Worm (Caenorhabditis elegans) whole organism, late embryonic: Measurements from ENCODE around the gene srx-23.

Experiments used
- C08G9.2 ChIP-seq: sonication (generic microtip); optimal IDR thresholded peaks from 2 replicates; lab custom pipeline; 2016; ENCODE audit warnings: mild to moderate bottlenecking, missing genetic modification characterization, moderate library complexity, missing compliant biosample characterization
- C38D4.7 ChIP-seq: fragments of 200-800 bp; sonication (Bioruptor generic); optimal IDR thresholded peaks from 2 replicates; lab custom pipeline; 2018; ENCODE audit warnings: mild to moderate bottlenecking, missing genetic modification characterization, moderate library complexity, missing compliant biosample characterization
- F13H6.1 ChIP-seq: sonication (generic microtip); optimal IDR thresholded peaks from 2 replicates; lab custom pipeline; 2016; ENCODE audit warnings: missing genetic modification characterization, missing compliant biosample characterization
- T23F11.4 ChIP-seq: fragments of 200-800 bp; sonication (Bioruptor generic); optimal IDR thresholded peaks from 2 replicates; lab custom pipeline; 2018; ENCODE audit warnings: mild to moderate bottlenecking, missing genetic modification characterization, missing compliant biosample characterization
- ahr-1 ChIP-seq: sonication (generic microtip); optimal IDR thresholded peaks from 2 replicates; lab custom pipeline; 2016; ENCODE audit warnings: missing genetic modification characterization, missing compliant biosample characterization
- ama-1 ChIP-seq: fragments of 150-350 bp; optimal IDR thresholded peaks from 2 replicates; lab custom pipeline; 2014
- ceh-18 ChIP-seq: sonication (generic microtip); optimal IDR thresholded peaks from 2 replicates; lab custom pipeline; 2016; ENCODE audit warnings: missing genetic modification characterization, missing compliant biosample characterization
- ceh-19 ChIP-seq: fragments of 200-800 bp; sonication (Bioruptor generic); optimal IDR thresholded peaks from 2 replicates; lab custom pipeline; 2018; ENCODE audit warnings: mild to moderate bottlenecking, missing genetic modification characterization, missing compliant biosample characterization
- ceh-24 ChIP-seq: sonication (generic microtip); optimal IDR thresholded peaks from 2 replicates; lab custom pipeline; 2016; ENCODE audit warnings: mild to moderate bottlenecking, missing genetic modification characterization, missing compliant biosample characterization
- ceh-30 ChIP-seq: fragments of 150-350 bp; optimal IDR thresholded peaks from 2 replicates; lab custom pipeline; 2014; ENCODE audit warnings: missing biosample characterization, missing genetic modification characterization
- ceh-31 ChIP-seq: sonication (generic microtip); optimal IDR thresholded peaks from 2 replicates; lab custom pipeline; 2016; ENCODE audit warnings: missing genetic modification characterization, missing compliant biosample characterization
- ceh-9 ChIP-seq: sonication (generic microtip); optimal IDR thresholded peaks from 2 replicates; lab custom pipeline; 2016; ENCODE audit warnings: mild to moderate bottlenecking, missing genetic modification characterization, inconsistent platforms, missing compliant biosample characterization
- che-1 ChIP-seq: sonication (generic microtip); optimal IDR thresholded peaks from 2 replicates; lab custom pipeline; 2016; ENCODE audit warnings: mild to moderate bottlenecking, missing genetic modification characterization, missing compliant biosample characterization
- dmd-4 ChIP-seq: sonication (generic microtip); optimal IDR thresholded peaks from 2 replicates; lab custom pipeline; 2016; ENCODE audit warnings: borderline replicate concordance, missing genetic modification characterization, missing compliant biosample characterization
- elt-2 ChIP-seq: sonication (generic microtip); optimal IDR thresholded peaks from 2 replicates; lab custom pipeline; 2016; ENCODE audit warnings: missing genetic modification reagents, missing genetic modification characterization, missing compliant biosample characterization
- eyg-1 ChIP-seq: sonication (generic microtip); optimal IDR thresholded peaks from 2 replicates; lab custom pipeline; 2016; ENCODE audit warnings: missing genotype, missing genetic modification characterization, missing compliant biosample characterization
- fkh-10 ChIP-seq: fragments of 150-350 bp; optimal IDR thresholded peaks from 2 replicates; lab custom pipeline; 2014; ENCODE audit warnings: missing biosample characterization, missing genetic modification reagents, missing genetic modification characterization
- gmeb-2 ChIP-seq: sonication (generic microtip); optimal IDR thresholded peaks from 2 replicates; lab custom pipeline; 2016; ENCODE audit warnings: missing genetic modification characterization, inconsistent platforms, missing compliant biosample characterization
- hlh-13 ChIP-seq: fragments of 200-800 bp; sonication (Bioruptor generic); optimal IDR thresholded peaks from 2 replicates; lab custom pipeline; 2018; ENCODE audit warnings: mild to moderate bottlenecking, missing genetic modification characterization, missing compliant biosample characterization
- hlh-8 ChIP-seq: sonication (generic microtip); optimal IDR thresholded peaks from 2 replicates; lab custom pipeline; 2016; ENCODE audit warnings: missing genotype, missing genetic modification characterization, missing compliant biosample characterization
- lin-11 ChIP-seq: fragments of 200-800 bp; sonication (Bioruptor generic); optimal IDR thresholded peaks from 2 replicates; lab custom pipeline; 2018; ENCODE audit warnings: mild to moderate bottlenecking, missing genetic modification characterization, missing compliant biosample characterization
- madf-2 ChIP-seq: sonication (generic microtip); optimal IDR thresholded peaks from 2 replicates; lab custom pipeline; 2017; ENCODE audit warnings: missing genetic modification characterization, missing compliant biosample characterization
- nhr-232 ChIP-seq: sonication (generic microtip); optimal IDR thresholded peaks from 2 replicates; lab custom pipeline; 2016; ENCODE audit warnings: missing genetic modification characterization, missing compliant biosample characterization
- npax-4 ChIP-seq: sonication (generic microtip); optimal IDR thresholded peaks from 2 replicates; lab custom pipeline; 2016; ENCODE audit warnings: missing genetic modification characterization, missing compliant biosample characterization
- odd-2 ChIP-seq: sonication (generic microtip); optimal IDR thresholded peaks from 2 replicates; lab custom pipeline; 2017; ENCODE audit warnings: antibody characterized with exemption, mild to moderate bottlenecking, missing genetic modification characterization, missing compliant biosample characterization
- pag-3 ChIP-seq: sonication (generic microtip); optimal IDR thresholded peaks from 2 replicates; lab custom pipeline; 2016; ENCODE audit warnings: missing compliant biosample characterization, missing genetic modification characterization, borderline replicate concordance
- pha-2 ChIP-seq: sonication (generic microtip); optimal IDR thresholded peaks from 2 replicates; lab custom pipeline; 2017; ENCODE audit warnings: mild to moderate bottlenecking, missing genetic modification characterization, missing compliant biosample characterization
- pros-1 ChIP-seq: fragments of 150-350 bp; optimal IDR thresholded peaks from 2 replicates; lab custom pipeline; 2014; ENCODE audit warnings: missing biosample characterization, missing genetic modification reagents, missing genetic modification characterization
- ref-2 ChIP-seq: sonication (generic microtip); optimal IDR thresholded peaks from 2 replicates; lab custom pipeline; 2016; ENCODE audit warnings: missing genetic modification characterization, missing compliant biosample characterization
- rnt-1 ChIP-seq: sonication (generic microtip); optimal IDR thresholded peaks from 2 replicates; lab custom pipeline; 2016; ENCODE audit warnings: missing genetic modification characterization, missing compliant biosample characterization
- sdc-2 ChIP-seq: sonication (generic microtip); optimal IDR thresholded peaks from 2 replicates; lab custom pipeline; 2016; ENCODE audit warnings: missing genotype, missing genetic modification characterization, missing compliant biosample characterization
- syd-9 ChIP-seq: sonication (generic microtip); optimal IDR thresholded peaks from 2 replicates; lab custom pipeline; 2016; ENCODE audit warnings: mild to moderate bottlenecking, missing genetic modification characterization, moderate library complexity, missing compliant biosample characterization
- tbx-2 ChIP-seq: sonication (generic microtip); optimal IDR thresholded peaks from 2 replicates; lab custom pipeline; 2016; ENCODE audit warnings: missing genetic modification characterization, missing compliant biosample characterization
- tbx-7 ChIP-seq: sonication (generic microtip); optimal IDR thresholded peaks from 2 replicates; lab custom pipeline; 2016; ENCODE audit warnings: missing genotype, missing genetic modification characterization, missing compliant biosample characterization
- ttx-3 ChIP-seq: sonication (generic microtip); optimal IDR thresholded peaks from 2 replicates; lab custom pipeline; 2016; ENCODE audit warnings: missing genetic modification reagents, missing genetic modification characterization, missing compliant biosample characterization
- unc-42 ChIP-seq: sonication (generic microtip); optimal IDR thresholded peaks from 2 replicates; lab custom pipeline; 2016; ENCODE audit warnings: missing genotype, missing genetic modification characterization, missing compliant biosample characterization
- unc-55 ChIP-seq: sonication (generic microtip); optimal IDR thresholded peaks from 2 replicates; lab custom pipeline; 2017; ENCODE audit warnings: missing biosample characterization, missing genetic modification reagents, missing genetic modification characterization
- zip-5 ChIP-seq: sonication (generic microtip); optimal IDR thresholded peaks from 2 replicates; lab custom pipeline; 2016; ENCODE audit warnings: missing genetic modification characterization, missing compliant biosample characterization

Gene srx-23

DNA sequence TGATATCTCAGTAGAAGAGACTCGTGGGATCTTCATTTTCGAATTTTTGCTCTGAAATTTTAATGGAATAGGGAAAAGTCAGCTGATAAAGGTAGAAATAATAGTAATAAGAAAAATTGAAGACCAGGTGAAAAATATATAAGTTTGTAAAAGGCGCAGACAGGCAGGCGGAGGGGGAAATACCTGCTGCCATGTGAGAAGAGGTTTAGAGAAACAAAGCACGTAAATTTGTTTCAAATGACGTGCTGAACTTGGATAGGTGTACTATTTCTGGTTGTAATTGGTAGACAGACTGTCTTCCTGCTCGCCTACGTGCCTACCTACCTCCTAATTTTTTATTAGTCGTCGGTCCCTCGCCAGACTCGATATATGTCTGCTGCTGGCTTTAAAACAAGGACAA lies 14.7 kb upstream of the srx-23 start, which contains the start of gene nhr-180:
TSS of gene nhr-180 (minus strand) at position 52 of the 400 bp plus-strand sequence.
- TF ChIP-seq ama-1 = no peak
- no peak for TF ChIP-seq ahr-1 (tag; lab: Kevin White, UChicago)
- no peak for TF ChIP-seq npax-4 (tag; lab: Kevin White, UChicago)
- TF ChIP-seq ceh-24 (tag; lab: Kevin White, UChicago) = no peak
- no peak for TF ChIP-seq unc-42
- TF ChIP-seq ceh-30 (tag; lab: Kevin White, UChicago) = no peak
- TF ChIP-seq ceh-19 (GFP tag; lab: Kevin White, UChicago) = no peak
- no peak for TF ChIP-seq eyg-1 (tag; lab: Kevin White, UChicago)
- TF ChIP-seq F13H6.1 (tag; lab: Kevin White, UChicago) = no peak
- TF ChIP-seq pros-1 = no peak
- TF ChIP-seq zip-5 (tag; lab: Kevin White, UChicago) = no peak
- no peak for TF ChIP-seq pag-3 (tag; lab: Kevin White, UChicago)
- TF ChIP-seq syd-9 (tag; lab: Kevin White, UChicago) = no peak
- TF ChIP-seq tbx-2 = no peak
- no peak for TF ChIP-seq che-1 (tag; lab: Kevin White, UChicago)
- no peak for TF ChIP-seq pha-2 (tag; lab: Kevin White, UChicago)

ce11 chrV:671342-671741 lies 10.8 kb upstream of the srx-23 start, which contains the start of gene sru-24:
Gene sru-24, minus strand, starts transcription at chrV:671442.
- no peak for TF ChIP-seq C08G9.2
- TF ChIP-seq ceh-24 (tag; lab: Kevin White, UChicago) = no peak
- TF ChIP-seq ref-2 = no peak
- TF ChIP-seq ama-1 = no peak
- TF ChIP-seq pros-1 = no peak
- TF ChIP-seq fkh-10 = no peak
- no peak for TF ChIP-seq lin-11 (tag; lab: Kevin White, UChicago)
- TF ChIP-seq hlh-13 = no peak
- no peak for TF ChIP-seq ceh-31

- TF ChIP-seq unc-55 (GFP tag; lab: Kevin White, UChicago) (no peak), tbx-7 (tag; lab: Kevin White, UChicago) (no peak), eyg-1 (tag; lab: Kevin White, UChicago) (no peak), rnt-1 (tag; lab: Kevin White, UChicago) (no peak), ahr-1 (tag; lab: Kevin White, UChicago) (no peak), hlh-8 (tag; lab: Kevin White, UChicago) (no peak), sdc-2 (tag; lab: Kevin White, UChicago) (no peak), T23F11.4 (GFP tag; lab: Kevin White, UChicago) (no peak), dmd-4 (tag; lab: Kevin White, UChicago) (no peak), ceh-19 (GFP tag; lab: Kevin White, UChicago) (no peak), C08G9.2 (no peak)
Observed at ce11 chrV:674213-674612, 7.9 kb upstream of the srx-23 start, which contains the start of gene sru-25. Gene sru-25, minus strand, starts transcription at chrV:674313.

ce11 chrV:676090-676489 lies 6.0 kb upstream of the srx-23 start:
- TF ChIP-seq madf-2 (tag; lab: Kevin White, UChicago) (no peak), ttx-3 (no peak), odd-2 (no peak), ceh-9 (tag; lab: Kevin White, UChicago) (no peak), elt-2 (tag; lab: Kevin White, UChicago) (no peak), ceh-18 (tag; lab: Kevin White, UChicago) (no peak), nhr-232 (no peak), gmeb-2 (no peak), C38D4.7 (GFP tag; lab: Kevin White, UChicago) (no peak), sdc-2 (tag; lab: Kevin White, UChicago) (no peak), F13H6.1 (tag; lab: Kevin White, UChicago) (no peak)
- TF ChIP-seq, all 69 proteins: peak for 0
